Worm (Caenorhabditis elegans) whole organism, L4 larva: ENCODE results near the gene egl-18.

Experiments used
- F37D6.2 ChIP-seq: sonication (generic microtip); optimal IDR thresholded peaks from 2 replicates; lab custom pipeline; 2016; ENCODE audit warnings: mild to moderate bottlenecking, missing genetic modification characterization, missing compliant biosample characterization
- T20F7.1 ChIP-seq: fragments of 200-800 bp; sonication (Bioruptor generic); optimal IDR thresholded peaks from 2 replicates; lab custom pipeline; 2018; ENCODE audit warnings: mild to moderate bottlenecking, missing genetic modification characterization, missing compliant biosample characterization
- T26A8.4 ChIP-seq: fragments of 200-800 bp; sonication (Bioruptor generic); IDR thresholded peaks from 2 replicates; pipeline ENCODE4 v1.3.6; 2022; ENCODE audit warnings: missing genetic modification characterization, missing compliant biosample characterization
- Y48G9A.11 ChIP-seq: fragments of 200-800 bp; sonication (Bioruptor generic); IDR thresholded peaks from 2 replicates; pipeline ENCODE4 v1.3.6; 2022; ENCODE audit warnings: missing genetic modification reagents, missing genetic modification characterization, missing compliant biosample characterization
- ZK337.2 ChIP-seq: fragments of 200-800 bp; sonication (Bioruptor generic); IDR thresholded peaks from 2 replicates; pipeline ENCODE4 v1.3.6; 2022; ENCODE audit warnings: missing genetic modification reagents, missing genetic modification characterization, missing compliant biosample characterization
- aha-1 ChIP-seq: fragments of 150-350 bp; peaks from one replicate; lab custom pipeline; 2014; ENCODE audit warnings: missing biosample characterization, missing genetic modification characterization
- aly-2 ChIP-seq: sonication (generic microtip); optimal IDR thresholded peaks from 2 replicates; lab custom pipeline; 2018; ENCODE audit warnings: missing biosample characterization, missing genetic modification characterization
- attf-4 ChIP-seq: sonication (generic microtip); optimal IDR thresholded peaks from 3 replicates; lab custom pipeline; 2017; ENCODE audit warnings: missing biosample characterization, missing genetic modification characterization
- ceh-20 ChIP-seq: fragments of 200-800 bp; sonication (Bioruptor generic); IDR thresholded peaks from 2 replicates; pipeline ENCODE4 v1.3.6; 2022; ENCODE audit warnings: missing genetic modification reagents, missing genetic modification characterization, missing compliant biosample characterization
- ceh-82 ChIP-seq: sonication (generic microtip); optimal IDR thresholded peaks from 2 replicates; lab custom pipeline; 2017; ENCODE audit warnings: missing biosample characterization, missing genetic modification characterization
- ces-1 ChIP-seq: fragments of 150-350 bp; sonication (generic microtip); optimal IDR thresholded peaks from 4 replicates; lab custom pipeline; 2014; ENCODE audit warnings: missing biosample characterization, missing genetic modification reagents, missing genetic modification characterization
- cey-2 ChIP-seq: sonication (generic microtip); optimal IDR thresholded peaks from 3 replicates; lab custom pipeline; 2017; ENCODE audit warnings: missing genetic modification characterization, mild to moderate bottlenecking, missing compliant biosample characterization, antibody characterized with exemption, borderline replicate concordance; ENCODE audit not compliant: insufficient read depth
- daf-19 ChIP-seq: fragments of 200-800 bp; sonication (Bioruptor generic); conservative IDR thresholded peaks from 2 replicates; pipeline ENCODE4 v1.3.6; 2022; ENCODE audit warnings: missing genetic modification characterization, missing compliant biosample characterization
- dmd-6 ChIP-seq: fragments of 200-800 bp; sonication (Bioruptor generic); IDR thresholded peaks from 2 replicates; pipeline ENCODE4 v1.3.6; 2022; ENCODE audit warnings: missing genetic modification reagents, missing genetic modification characterization, missing compliant biosample characterization
- dmd-9 ChIP-seq: fragments of 200-800 bp; sonication (Bioruptor generic); IDR thresholded peaks from 2 replicates; pipeline ENCODE4 v1.3.6; 2022; ENCODE audit warnings: missing genetic modification reagents, missing genetic modification characterization, missing compliant biosample characterization
- fos-1 ChIP-seq: fragments of 150-350 bp; optimal IDR thresholded peaks from 2 replicates; lab custom pipeline; 2014; ENCODE audit warnings: missing biosample characterization, missing genetic modification characterization
- hlh-30 ChIP-seq: sonication (generic microtip); optimal IDR thresholded peaks from 2 replicates; lab custom pipeline; 2017; ENCODE audit warnings: antibody characterized with exemption, mild to moderate bottlenecking, missing genetic modification characterization, missing compliant biosample characterization; ENCODE audit not compliant: insufficient read depth
- hmg-1.1 ChIP-seq: fragments of 200-800 bp; sonication (Bioruptor generic); IDR thresholded peaks from 2 replicates; pipeline ENCODE4 v1.3.6; 2022; ENCODE audit warnings: missing genetic modification reagents, missing genetic modification characterization, missing compliant biosample characterization
- jun-1 ChIP-seq: fragments of 150-350 bp; optimal IDR thresholded peaks from 2 replicates; lab custom pipeline; 2014; ENCODE audit warnings: missing biosample characterization, missing genetic modification reagents, missing genetic modification characterization
- lin-1 ChIP-seq: fragments of 200-800 bp; sonication (Bioruptor generic); IDR thresholded peaks from 2 replicates; pipeline ENCODE4 v1.3.6; 2022; ENCODE audit warnings: missing genetic modification reagents, missing genetic modification characterization, missing compliant biosample characterization
- lin-15B ChIP-seq: fragments of 150-350 bp; sonication (generic microtip); optimal IDR thresholded peaks from 3 replicates; lab custom pipeline; 2014; ENCODE audit warnings: missing biosample characterization, missing genetic modification characterization
- lin-38 ChIP-seq: fragments of 200-800 bp; sonication (Bioruptor generic); IDR thresholded peaks from 2 replicates; pipeline ENCODE4 v1.3.6; 2022; ENCODE audit warnings: missing genetic modification reagents, missing genetic modification characterization, missing compliant biosample characterization
- lir-3 ChIP-seq: sonication (generic microtip); optimal IDR thresholded peaks from 2 replicates; lab custom pipeline; 2016; ENCODE audit warnings: mild to moderate bottlenecking, missing genetic modification characterization, missing compliant biosample characterization
- madf-5 ChIP-seq, 2 experiments: fragments of 200-800 bp; sonication (Bioruptor generic); IDR thresholded peaks; 2 replicates each; pipeline ENCODE4 v1.3.6; 2022; ENCODE audit warnings: missing compliant biosample characterization in 2 of 2, missing genetic modification characterization in 2 of 2
- madf-9 ChIP-seq: fragments of 200-800 bp; sonication (Bioruptor generic); conservative IDR thresholded peaks from 2 replicates; pipeline ENCODE4 v1.3.6; 2022; ENCODE audit warnings: missing genetic modification reagents, missing genetic modification characterization, missing compliant biosample characterization
- mxl-3 ChIP-seq: fragments of 200-800 bp; sonication (Bioruptor generic); optimal IDR thresholded peaks from 2 replicates; lab custom pipeline; 2018; ENCODE audit warnings: mild to moderate bottlenecking, missing genetic modification characterization, missing compliant biosample characterization
- nhr-102 ChIP-seq: sonication (generic microtip); optimal IDR thresholded peaks from 2 replicates; lab custom pipeline; 2016; ENCODE audit warnings: mild to moderate bottlenecking, missing genetic modification characterization, moderate library complexity, missing compliant biosample characterization
- pha-4 ChIP-seq, 2 experiments: fragments of 150-350 bp in 1 of 2; fragments of 200-800 bp in 1 of 2; sonication (Bioruptor generic) in 1 of 2; IDR thresholded peaks in 1 of 2; optimal IDR thresholded peaks in 1 of 2; 2 replicates each; pipeline versions ENCODE4 v1.3.6 to Lab custom; 2014 to 2022; ENCODE audit warnings: missing genetic modification characterization in 2 of 2, missing genetic modification reagents in 2 of 2, missing biosample characterization in 1 of 2, missing compliant biosample characterization in 1 of 2
- php-3 ChIP-seq: fragments of 200-800 bp; sonication (Bioruptor generic); IDR thresholded peaks from 2 replicates; pipeline ENCODE4 v1.3.6; 2022; ENCODE audit warnings: missing genetic modification reagents, missing genetic modification characterization, missing compliant biosample characterization
- pqm-1 ChIP-seq: sonication (generic microtip); optimal IDR thresholded peaks from 2 replicates; lab custom pipeline; 2017; ENCODE audit warnings: missing biosample characterization, missing genetic modification characterization
- rbr-2 ChIP-seq: sonication (generic microtip); optimal IDR thresholded peaks from 2 replicates; lab custom pipeline; 2016; ENCODE audit warnings: missing genotype, missing genetic modification characterization, missing compliant biosample characterization
- sdz-12 ChIP-seq: fragments of 200-800 bp; sonication (Bioruptor generic); optimal IDR thresholded peaks from 2 replicates; lab custom pipeline; 2018; ENCODE audit warnings: mild to moderate bottlenecking, missing genetic modification characterization, missing compliant biosample characterization
- snpc-1.2 ChIP-seq: fragments of 200-800 bp; sonication (Bioruptor generic); IDR thresholded peaks from 2 replicates; pipeline ENCODE4 v1.3.6; 2022; ENCODE audit warnings: missing genetic modification reagents, missing genetic modification characterization, missing compliant biosample characterization
- spr-1 ChIP-seq: sonication (generic microtip); optimal IDR thresholded peaks from 2 replicates; lab custom pipeline; 2016; ENCODE audit warnings: mild to moderate bottlenecking, missing genetic modification characterization, missing compliant biosample characterization
- tag-97 ChIP-seq: fragments of 200-800 bp; sonication (Bioruptor generic); IDR thresholded peaks from 2 replicates; pipeline ENCODE4 v1.3.6; 2022; ENCODE audit warnings: missing genetic modification characterization, missing compliant biosample characterization
- unc-130 ChIP-seq: sonication (generic microtip); optimal IDR thresholded peaks from 2 replicates; lab custom pipeline; 2016; ENCODE audit warnings: missing genetic modification reagents, missing genetic modification characterization, missing compliant biosample characterization
- unc-39 ChIP-seq: sonication (generic microtip); optimal IDR thresholded peaks from 2 replicates; lab custom pipeline; 2017; ENCODE audit warnings: missing biosample characterization, missing genetic modification characterization
- unc-62 ChIP-seq, 3 experiments: fragments of 150-350 bp in 1 of 3; sonication (generic microtip); optimal IDR thresholded peaks in 2 of 3; peaks in 1 of 3; 1 replicate in 1 of 3; 2 replicates in 2 of 3; lab custom pipeline; 2014 to 2017; ENCODE audit warnings: missing biosample characterization in 3 of 3, missing genetic modification characterization in 3 of 3, missing genetic modification reagents in 3 of 3, missing genotype in 1 of 3
- vab-7 ChIP-seq: fragments of 200-800 bp; sonication (Bioruptor generic); IDR thresholded peaks from 2 replicates; pipeline ENCODE4 v1.3.6; 2022; ENCODE audit warnings: missing genetic modification reagents, missing genetic modification characterization, missing compliant biosample characterization
- zfp-2 ChIP-seq: sonication (generic microtip); optimal IDR thresholded peaks from 2 replicates; lab custom pipeline; 2016; ENCODE audit warnings: mild to moderate bottlenecking, missing genetic modification characterization, missing compliant biosample characterization
- zfp-3 ChIP-seq: fragments of 200-800 bp; sonication (Bioruptor generic); conservative IDR thresholded peaks from 2 replicates; pipeline ENCODE4 v1.3.6; 2022; ENCODE audit warnings: missing genetic modification reagents, missing genetic modification characterization, missing compliant biosample characterization
- zip-2 ChIP-seq: fragments of 150-350 bp; optimal IDR thresholded peaks from 2 replicates; lab custom pipeline; 2014; ENCODE audit warnings: missing biosample characterization, missing genetic modification characterization
- ztf-11 ChIP-seq: fragments of 150-350 bp; optimal IDR thresholded peaks from 2 replicates; lab custom pipeline; 2014; ENCODE audit warnings: missing biosample characterization, missing genetic modification characterization

The egl-18 gene

DNA sequence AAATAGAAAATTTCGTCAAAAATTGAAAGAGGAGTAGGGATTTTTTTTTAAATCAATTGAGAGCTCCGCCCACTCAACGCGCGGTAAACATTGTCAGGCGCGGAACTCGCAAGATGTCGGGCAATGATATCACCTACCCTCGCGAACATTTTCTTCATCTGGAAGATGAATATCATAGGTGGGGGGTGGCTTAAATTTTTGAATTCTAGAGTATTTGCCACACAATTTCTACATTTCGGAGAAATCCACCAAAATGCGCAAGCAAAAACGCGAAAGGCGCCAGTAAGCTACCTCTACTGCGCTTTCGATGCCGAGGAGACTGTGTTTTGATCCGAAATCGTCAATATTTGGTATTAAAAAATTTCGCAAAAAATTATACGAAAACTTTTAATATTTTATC is 23.6 kb upstream of the egl-18 start:
- TF ChIP-seq unc-62 (GFP tag; optimal IDR thresholded peaks at IDR 0.05 in 1 of 2; lab: Kevin White, UChicago) (no peak), unc-62 (tag; optimal IDR thresholded peaks at IDR 0.05; lab: Kevin White, UChicago) (no peak), unc-130 (GFP tag; lab: Kevin White, UChicago) (no peak), aha-1 (tag; lab: Kevin White, UChicago) (no peak), spr-1 (tag; lab: Kevin White, UChicago) (no peak), madf-5 (GFP tag; IDR thresholded peaks at IDR 0.05; lab: Robert Waterston, UW) (no peak), attf-4 (no peak), vab-7 (GFP tag; lab: Robert Waterston, UW) (0 out of 2 replicates have a peak, but pooled peaks have one; percentile 33), zfp-2 (tag; lab: Kevin White, UChicago) (no peak), sdz-12 (GFP tag; lab: Kevin White, UChicago) (no peak), T20F7.1 (GFP tag; lab: Kevin White, UChicago) (no peak), rbr-2 (no peak), lir-3 (no peak), jun-1 (tag; lab: Kevin White, UChicago) (no peak), ces-1 (GFP tag; lab: Kevin White, UChicago) (no peak), ceh-82 (tag; lab: Kevin White, UChicago) (no peak), nhr-102 (tag; lab: Kevin White, UChicago) (no peak), aly-2 (tag; lab: Kevin White, UChicago) (no peak), ceh-20 (GFP tag; lab: Robert Waterston, UW) (no peak), dmd-9 (GFP tag; lab: Robert Waterston, UW) (no peak), mxl-3 (GFP tag; lab: Kevin White, UChicago) (no peak), hlh-30 (no peak), ZK337.2 (no peak), zip-2 (no peak), ztf-11 (tag; lab: Kevin White, UChicago) (no peak), hmg-1.1 (GFP tag; lab: Robert Waterston, UW) (no peak), daf-19 (GFP tag; lab: Robert Waterston, UW) (no peak), madf-9 (GFP tag; lab: Robert Waterston, UW) (no peak), lin-15B (tag; lab: Kevin White, UChicago) (no peak), fos-1 (tag; lab: Kevin White, UChicago) (no peak), lin-38 (GFP tag; lab: Robert Waterston, UW) (peak; percentile 47), dmd-6 (no peak), lin-1 (no peak), tag-97 (no peak), F37D6.2 (no peak), unc-39 (tag; lab: Kevin White, UChicago) (no peak), snpc-1.2 (GFP tag; lab: Robert Waterston, UW) (no peak), pha-4 (GFP tag; IDR thresholded peaks at IDR 0.05; lab: Robert Waterston, UW) (peak; percentile 17; the same call in 1 of the 2 replicates), pha-4 (tag; optimal IDR thresholded peaks at IDR 0.05; lab: Kevin White, UChicago) (no peak), T26A8.4 (GFP tag; lab: Robert Waterston, UW) (0 out of 2 replicates have a peak, but pooled peaks have one; percentile 25), php-3 (GFP tag; lab: Robert Waterston, UW) (no peak), cey-2 (tag; lab: Kevin White, UChicago) (no peak), pqm-1 (tag; lab: Kevin White, UChicago) (no peak), zfp-3 (GFP tag; lab: Robert Waterston, UW) (no peak), Y48G9A.11 (GFP tag; lab: Robert Waterston, UW) (peak; percentile 17; the same call in 1 of the 2 replicates)
